Fruit fly (Drosophila melanogaster): ENCODE data around the gene Hsc70-2.

The Hsc70-2 gene

dm6 chr3R:13051942-13052693 is 7.6 kb downstream of the Hsc70-2 start, which contains the start of gene pic:
Gene pic (plus strand): TSS chr3R:13052245.
- no peak for TF ChIP-seq noc (tag; optimal IDR thresholded peaks at IDR 0.05)

DNA sequence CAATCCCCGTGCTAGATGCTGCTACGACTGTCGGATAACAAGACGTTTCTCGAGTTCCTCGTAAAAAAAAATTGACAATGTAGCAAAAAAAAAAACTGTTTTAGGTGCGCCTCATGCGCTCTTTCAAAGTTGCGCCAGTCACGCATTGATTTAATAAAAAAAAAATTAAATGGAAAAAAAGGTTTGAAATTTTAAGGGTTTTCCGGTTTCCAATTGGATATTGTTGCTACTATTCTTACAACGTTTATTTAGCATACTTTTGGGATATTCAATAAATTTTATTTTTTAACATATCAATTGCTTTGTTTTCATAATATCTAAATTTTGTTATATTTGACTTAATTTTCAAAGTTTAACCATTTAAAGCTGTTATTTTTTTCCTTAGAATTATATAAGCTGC is 12.0 kb downstream of the Hsc70-2 start:
- no peak for TF ChIP-seq noc (tag; optimal IDR thresholded peaks at IDR 0.05)

DNA sequence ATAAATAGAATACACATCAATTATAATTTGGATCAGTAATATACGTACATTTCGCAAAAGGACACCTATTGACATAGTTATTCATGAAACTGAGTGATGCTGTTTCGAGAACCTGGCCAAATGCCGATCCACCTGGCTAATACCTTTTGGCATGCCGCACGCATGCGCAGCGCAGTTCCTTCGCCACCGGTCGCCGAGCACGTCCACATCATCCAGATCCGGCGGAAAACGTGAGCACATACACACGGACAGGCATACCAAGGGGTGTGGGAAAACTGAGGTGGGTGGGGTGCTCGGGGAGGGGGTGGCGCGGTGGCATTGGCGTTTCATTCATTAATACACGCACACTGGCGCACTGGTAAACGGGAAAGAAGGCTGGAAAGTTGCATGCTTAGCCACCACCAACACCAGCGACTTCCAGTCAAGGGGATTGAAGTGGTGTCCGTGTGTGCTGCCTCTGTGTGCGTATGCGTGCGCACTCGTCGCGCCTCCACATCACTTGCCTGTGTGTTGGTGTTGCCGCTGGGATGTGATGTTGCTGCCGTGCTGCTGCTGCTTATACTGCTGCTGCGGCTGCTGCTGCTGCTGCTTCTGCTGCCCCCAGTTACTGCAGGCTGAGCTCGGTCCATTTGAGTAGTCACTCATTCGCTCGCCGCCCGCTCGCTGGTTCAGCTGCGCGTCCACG is 12.7 kb downstream of the Hsc70-2 start, which contains the start of gene sim:
Gene sim (plus strand): TSS at position 635 of the 685 bp plus-strand sequence.
- TF ChIP-seq noc (tag; optimal IDR thresholded peaks at IDR 0.05) = no peak

DNA sequence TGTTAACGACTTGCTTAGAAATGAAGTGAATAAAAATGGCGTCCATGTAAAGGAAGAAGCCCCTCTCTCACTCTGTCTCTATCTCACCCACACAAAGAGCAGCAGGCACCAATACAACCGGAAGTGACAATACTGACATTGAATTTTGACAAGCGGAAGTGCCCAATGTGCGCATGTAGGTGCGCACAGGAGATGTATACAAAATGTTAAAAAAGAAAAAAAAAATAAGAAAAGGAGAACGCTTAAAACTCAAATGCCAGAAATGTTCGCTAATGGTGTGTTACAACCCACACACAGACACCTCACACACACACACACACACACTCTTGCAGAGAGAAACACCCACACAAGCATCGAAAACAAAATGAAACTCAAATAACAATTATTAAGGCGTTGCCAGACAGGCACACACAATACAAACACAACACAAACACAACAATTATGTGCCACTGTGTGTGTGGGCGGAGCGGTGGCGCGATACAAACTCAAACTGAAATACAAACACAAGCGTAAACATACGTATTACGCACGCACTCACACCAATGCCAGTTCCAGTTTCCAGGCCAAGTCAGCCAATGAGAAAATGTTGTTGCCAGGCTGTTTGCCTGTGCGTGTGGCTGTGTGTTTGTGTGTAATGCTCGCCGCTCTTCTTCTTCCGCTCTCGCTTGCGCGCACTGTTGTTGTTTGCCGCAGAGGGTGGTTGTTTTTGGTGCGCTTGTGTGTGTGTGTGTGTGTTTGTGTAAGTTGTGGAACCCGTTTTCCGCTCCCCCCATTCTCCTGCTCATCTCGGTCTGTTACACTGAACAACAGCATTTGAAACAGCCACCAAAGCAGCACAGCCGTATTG is 19.4 kb downstream of the Hsc70-2 start:
- TF ChIP-seq noc (tag; optimal IDR thresholded peaks at IDR 0.05) = no peak

DNA sequence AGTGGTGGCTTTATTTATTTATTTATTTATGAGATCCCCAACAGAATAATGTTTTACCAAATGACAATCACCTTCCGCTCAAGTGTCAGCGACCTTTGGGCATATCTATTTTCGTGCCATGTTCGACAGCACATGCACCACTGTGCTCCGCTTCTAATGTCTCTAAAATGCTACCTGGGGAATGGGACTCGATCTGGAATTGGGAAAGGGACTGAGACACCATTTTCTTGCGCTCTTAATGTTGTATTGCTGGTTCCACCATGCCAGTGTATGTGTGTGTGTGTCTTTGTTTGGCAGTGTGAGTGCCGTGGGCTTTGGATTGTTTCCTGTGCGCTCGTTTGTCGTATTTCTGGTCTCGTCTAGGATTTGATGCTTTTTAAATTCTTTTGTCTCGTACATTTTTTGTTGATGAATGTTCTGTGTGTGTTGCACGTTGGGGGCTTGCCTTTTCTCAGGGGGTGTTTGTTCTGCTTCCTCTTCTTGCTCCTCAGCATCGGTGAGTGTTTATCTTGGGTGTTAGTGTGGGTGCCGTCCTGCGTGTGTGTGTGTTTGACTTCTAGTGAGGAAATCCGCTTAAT is 20.7 kb downstream of the Hsc70-2 start:
- no peak for TF ChIP-seq noc (tag; optimal IDR thresholded peaks at IDR 0.05)

DNA sequence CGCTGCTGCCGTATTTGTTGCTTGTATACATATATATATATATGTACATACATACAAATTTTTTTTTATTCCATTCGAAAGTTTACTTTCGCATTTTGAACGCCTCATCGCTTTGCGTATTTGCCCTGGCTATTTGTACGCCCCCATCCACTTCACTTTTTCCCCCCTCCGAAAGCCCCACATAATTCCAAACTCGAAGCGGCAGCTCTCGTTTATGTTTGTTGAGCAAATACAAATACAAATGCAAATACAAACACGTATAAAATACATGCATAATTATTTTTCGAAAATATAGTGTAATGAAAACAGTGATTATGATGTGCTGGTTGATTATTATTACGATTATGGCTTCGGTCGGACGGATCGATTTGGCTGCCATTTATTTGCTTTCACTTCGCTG is 23.5 kb downstream of the Hsc70-2 start:
- peak; percentile 69 for TF ChIP-seq noc (tag; optimal IDR thresholded peaks at IDR 0.05)

DNA sequence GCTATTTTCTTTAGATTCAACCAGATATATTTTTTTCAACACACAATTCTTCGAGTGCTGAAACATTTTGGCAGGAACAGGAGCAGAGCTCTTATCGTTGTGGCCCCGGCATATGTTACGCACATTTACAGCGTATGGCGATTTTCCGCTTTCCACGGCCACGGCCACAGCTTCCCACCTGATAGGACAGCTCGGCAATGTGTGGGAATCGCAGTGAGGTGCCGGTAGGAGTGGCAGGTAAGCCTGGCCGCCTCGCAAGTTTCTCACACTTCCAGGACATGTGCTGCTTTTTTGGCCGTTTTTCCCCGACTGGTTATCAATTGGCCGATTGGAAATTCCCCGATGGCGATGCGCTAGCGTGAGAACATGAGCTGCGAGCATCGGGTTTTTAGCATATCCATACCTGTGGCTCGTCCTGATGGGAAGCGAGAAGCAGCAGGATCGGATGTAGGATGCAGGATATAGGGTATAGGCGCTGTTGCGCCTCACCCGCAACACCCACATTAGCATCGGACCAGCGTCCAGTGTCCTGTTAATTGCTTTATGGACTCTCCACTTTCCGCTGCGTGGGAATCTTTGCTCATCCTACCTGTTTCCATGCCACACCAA is 25.6 kb downstream of the Hsc70-2 start:
- TF ChIP-seq noc (tag; optimal IDR thresholded peaks at IDR 0.05) = no peak

DNA sequence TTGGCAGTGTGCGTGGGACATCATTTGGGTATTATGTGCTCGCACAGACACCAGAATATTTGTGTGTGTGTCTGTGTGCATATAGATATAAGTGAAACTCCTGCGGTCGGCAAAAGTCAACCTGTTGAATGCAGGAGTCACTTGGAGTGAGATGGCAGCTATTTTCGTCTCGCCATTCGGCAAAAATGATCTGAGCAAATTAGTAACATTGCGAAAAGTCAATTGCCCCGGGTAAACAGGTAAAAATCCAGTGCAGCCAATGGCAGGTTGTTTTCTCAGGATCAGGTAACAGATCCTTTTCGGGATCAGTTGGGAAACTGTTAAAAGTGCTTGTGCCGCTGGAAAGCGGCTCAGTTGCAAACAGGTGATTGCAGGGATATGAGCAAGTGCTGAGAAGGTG is 27.5 kb downstream of the Hsc70-2 start:
- no peak for TF ChIP-seq noc (tag; optimal IDR thresholded peaks at IDR 0.05)

- TF ChIP-seq noc (tag; optimal IDR thresholded peaks at IDR 0.05) = no peak
These were observed 28.6 kb downstream of the Hsc70-2 start for dm6 chr3R:13073174-13073573.

dm6 chr3R:13074588-13074987 is 30.0 kb downstream of the Hsc70-2 start:
- no peak for TF ChIP-seq noc (tag; optimal IDR thresholded peaks at IDR 0.05)

dm6 chr3R:13075728-13076127 is 31.2 kb downstream of the Hsc70-2 start:
- no peak for TF ChIP-seq noc (tag; optimal IDR thresholded peaks at IDR 0.05)

DNA sequence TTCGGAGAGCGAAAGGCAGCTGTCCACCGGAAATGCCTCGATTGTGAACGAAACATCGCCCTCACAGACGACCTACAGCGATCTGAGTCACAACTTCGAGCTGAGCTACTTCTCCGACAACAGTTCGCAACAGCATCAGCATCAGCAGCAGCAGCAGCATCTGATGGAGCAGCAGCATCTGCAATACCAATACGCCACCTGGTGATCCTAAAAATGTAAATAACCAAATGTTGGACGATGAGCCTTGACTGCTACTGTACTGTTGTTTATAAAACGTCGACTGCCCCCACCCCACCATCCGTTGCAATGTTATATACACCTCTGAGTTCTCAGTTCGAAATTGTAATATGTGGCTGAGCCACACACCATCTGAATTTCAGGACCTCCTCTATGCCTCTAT is 32.7 kb downstream of the Hsc70-2 start:
- no peak for TF ChIP-seq noc (tag; optimal IDR thresholded peaks at IDR 0.05)

dm6 chr3R:13078263-13078662 is 33.7 kb downstream of the Hsc70-2 start:
- TF ChIP-seq noc (tag; optimal IDR thresholded peaks at IDR 0.05) = no peak

- no peak for TF ChIP-seq noc (tag; optimal IDR thresholded peaks at IDR 0.05)
These were observed 37.8 kb downstream of the Hsc70-2 start for dm6 chr3R:13082382-13082781.

DNA sequence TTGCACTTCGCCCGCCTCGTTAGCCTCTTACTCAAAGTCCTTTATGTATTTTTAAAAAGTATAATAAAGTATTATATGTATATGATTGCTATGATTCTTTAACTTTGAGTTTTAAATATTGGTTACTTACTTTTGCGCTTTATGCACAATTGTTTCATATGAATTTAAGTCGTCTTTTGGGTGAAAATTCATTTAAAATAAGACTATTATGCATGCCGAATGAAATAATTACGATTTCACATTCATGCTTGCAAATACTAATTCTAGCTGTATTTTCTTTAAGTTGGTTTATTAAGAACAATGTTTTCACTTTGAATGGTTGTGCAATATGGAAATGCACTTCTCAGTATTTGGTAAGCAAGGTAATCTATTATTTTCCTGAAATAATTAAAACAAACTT is 41.4 kb downstream of the Hsc70-2 start, which contains the start of gene CG43063:
Gene CG43063 (plus strand): TSS at position 301 of the 400 bp plus-strand sequence.
- no peak for TF ChIP-seq noc (tag; optimal IDR thresholded peaks at IDR 0.05)

Measured in whole organism, larva.